Worm (Caenorhabditis elegans): ENCODE results near the gene srbc-17.
A peak's percentile ranks its signal among the peaks of the same experiment; 100 is the strongest.

srbc-17 gene

ce11 chrV:2214428-2215038 lies 37.0 kb downstream of the srbc-17 start, which contains the start of gene nhr-184:
TSS of gene nhr-184 (minus strand) at chrV:2214478.
- TF ChIP-seq ama-1 (optimal IDR thresholded peaks at IDR 0.05), result no peak
- TF ChIP-seq ceh-82 (tag; optimal IDR thresholded peaks at IDR 0.05), result no peak
- peak; percentile 42 for TF ChIP-seq hmg-11 (tag; optimal IDR thresholded peaks at IDR 0.05)
- TF ChIP-seq egl-5 (tag; optimal IDR thresholded peaks at IDR 0.05), result no peak
- peak; percentile 25 for TF ChIP-seq pqm-1 (tag; optimal IDR thresholded peaks at IDR 0.05)
- no peak for TF ChIP-seq nhr-76 (tag; optimal IDR thresholded peaks at IDR 0.05)
- peak; percentile 27 for TF ChIP-seq elt-2 (tag; optimal IDR thresholded peaks at IDR 0.05)
- TF ChIP-seq pha-4 (tag; optimal IDR thresholded peaks at IDR 0.05), result peak; percentile 58
- TF ChIP-seq egl-27 (tag; optimal IDR thresholded peaks at IDR 0.05), result no peak
- TF ChIP-seq sea-2 (GFP tag; optimal IDR thresholded peaks at IDR 0.05), result no peak
- TF ChIP-seq elt-3 (tag; optimal IDR thresholded peaks at IDR 0.05), result no peak

ce11 chrV:2215352-2215751 lies 37.8 kb downstream of the srbc-17 start, which contains the start of gene nstp-8:
TSS of gene nstp-8 (plus strand) at chrV:2215652.
- TF ChIP-seq sea-2 (GFP tag; optimal IDR thresholded peaks at IDR 0.05) (no peak), daf-12 (tag; optimal IDR thresholded peaks at IDR 0.05) (no peak), ztf-4 (tag; optimal IDR thresholded peaks at IDR 0.05) (no peak), nhr-11 (tag; optimal IDR thresholded peaks at IDR 0.05) (no peak), lin-39 (tag; optimal IDR thresholded peaks at IDR 0.05) (no peak), nhr-23 (tag; optimal IDR thresholded peaks at IDR 0.05) (no peak), nhr-43 (tag; optimal IDR thresholded peaks at IDR 0.05; ENCODE audit: poor library complexity, severe bottlenecking) (no peak), mml-1 (tag; optimal IDR thresholded peaks at IDR 0.05) (no peak), ama-1 (optimal IDR thresholded peaks at IDR 0.05) (no peak)

ce11 chrV:2216927-2217326 lies 39.4 kb downstream of the srbc-17 start:
- no peak for TF ChIP-seq ceh-16 (tag; optimal IDR thresholded peaks at IDR 0.05)
- TF ChIP-seq nhr-12 (tag; optimal IDR thresholded peaks at IDR 0.05), result no peak
- no peak for TF ChIP-seq skn-1 (tag; optimal IDR thresholded peaks at IDR 0.05)

- TF ChIP-seq pqm-1 (tag; optimal IDR thresholded peaks at IDR 0.05), result peak; percentile 56
- TF ChIP-seq unc-39 (tag; optimal IDR thresholded peaks at IDR 0.05), result no peak
- TF ChIP-seq elt-2 (tag; optimal IDR thresholded peaks at IDR 0.05), result peak; percentile 64
- TF ChIP-seq ZK546.5 (tag; optimal IDR thresholded peaks at IDR 0.05), result no peak
- TF ChIP-seq nhr-67 (tag; optimal IDR thresholded peaks at IDR 0.05), result no peak
- no peak for TF ChIP-seq skn-1 (tag; optimal IDR thresholded peaks at IDR 0.05)
- peak; percentile 14 for TF ChIP-seq nhr-43 (tag; optimal IDR thresholded peaks at IDR 0.05; ENCODE audit: poor library complexity, severe bottlenecking)
- no peak for TF ChIP-seq fkh-2 (tag; optimal IDR thresholded peaks at IDR 0.05)
- no peak for TF ChIP-seq ceh-28 (tag; optimal IDR thresholded peaks at IDR 0.05)
- TF ChIP-seq jun-1 (tag; optimal IDR thresholded peaks at IDR 0.05), result peak; percentile 5
- TF ChIP-seq nfya-1 (tag; optimal IDR thresholded peaks at IDR 0.05; ENCODE audit: insufficient read depth), result peak; percentile 16
- TF ChIP-seq lsy-12 (tag; optimal IDR thresholded peaks at IDR 0.05), result no peak
- peak; percentile 69 for TF ChIP-seq nhr-23 (tag; optimal IDR thresholded peaks at IDR 0.05)
- no peak for TF ChIP-seq unc-62 (GFP tag; optimal IDR thresholded peaks at IDR 0.05)
- TF ChIP-seq aly-2 (tag; optimal IDR thresholded peaks at IDR 0.05), result no peak
- TF ChIP-seq lin-39 (tag; optimal IDR thresholded peaks at IDR 0.05), result no peak
- no peak for TF ChIP-seq lin-15B (tag; optimal IDR thresholded peaks at IDR 0.05)
- no peak for TF ChIP-seq nhr-25 (tag; optimal IDR thresholded peaks at IDR 0.05)
- no peak for TF ChIP-seq daf-12 (tag; optimal IDR thresholded peaks at IDR 0.05)
- no peak for TF ChIP-seq ceh-9 (tag; optimal IDR thresholded peaks at IDR 0.05)
- TF ChIP-seq pha-4 (tag; optimal IDR thresholded peaks at IDR 0.05), result peak; percentile 98
- no peak for TF ChIP-seq mml-1 (tag; optimal IDR thresholded peaks at IDR 0.05)
Measured at ce11 chrV:2218803-2219202, 41.3 kb downstream of the srbc-17 start, which contains the start of gene nhr-56. TSS of gene nhr-56 (plus strand) at chrV:2219004.

- no peak for TF ChIP-seq lsy-12 (tag; optimal IDR thresholded peaks at IDR 0.05)
- no peak for TF ChIP-seq ztf-4 (tag; optimal IDR thresholded peaks at IDR 0.05)
- no peak for TF ChIP-seq nhr-11 (tag; optimal IDR thresholded peaks at IDR 0.05)
- TF ChIP-seq nhr-25 (tag; optimal IDR thresholded peaks at IDR 0.05), result no peak
- no peak for TF ChIP-seq nhr-76 (tag; optimal IDR thresholded peaks at IDR 0.05)
- TF ChIP-seq eor-1 (tag; optimal IDR thresholded peaks at IDR 0.05), result no peak
- TF ChIP-seq mdl-1 (tag; optimal IDR thresholded peaks at IDR 0.05), result no peak
- no peak for TF ChIP-seq unc-62 (GFP tag; optimal IDR thresholded peaks at IDR 0.05)
- TF ChIP-seq nhr-77 (tag; optimal IDR thresholded peaks at IDR 0.05), result no peak
- TF ChIP-seq nhr-23 (tag; optimal IDR thresholded peaks at IDR 0.05), result no peak
- TF ChIP-seq aly-2 (tag; optimal IDR thresholded peaks at IDR 0.05), result no peak
- TF ChIP-seq zag-1 (tag; optimal IDR thresholded peaks at IDR 0.05), result no peak
- no peak for TF ChIP-seq fkh-2 (tag; optimal IDR thresholded peaks at IDR 0.05)
- no peak for TF ChIP-seq hmg-11 (tag; optimal IDR thresholded peaks at IDR 0.05)
- no peak for TF ChIP-seq nhr-28 (tag; optimal IDR thresholded peaks at IDR 0.05)
- no peak for TF ChIP-seq nfya-1 (tag; optimal IDR thresholded peaks at IDR 0.05; ENCODE audit: insufficient read depth)
- TF ChIP-seq nhr-237 (tag; optimal IDR thresholded peaks at IDR 0.05), result no peak
Measured at ce11 chrV:2221764-2222163, 44.2 kb downstream of the srbc-17 start, which contains the start of gene nhr-128. TSS of gene nhr-128 (plus strand) at chrV:2222064.
